Fruit fly (Drosophila melanogaster) S2 (cell line): ENCODE data around the gene bi.

Experiments
- CG8478 ChIP-seq: fragments of >200 bp; optimal IDR thresholded peaks from 2 replicates; lab custom pipeline; 2018
- CTCF ChIP-seq, 2 experiments: fragments of >200 bp; optimal IDR thresholded peaks; 2 replicates each; lab custom pipeline; 2018

DNA sequence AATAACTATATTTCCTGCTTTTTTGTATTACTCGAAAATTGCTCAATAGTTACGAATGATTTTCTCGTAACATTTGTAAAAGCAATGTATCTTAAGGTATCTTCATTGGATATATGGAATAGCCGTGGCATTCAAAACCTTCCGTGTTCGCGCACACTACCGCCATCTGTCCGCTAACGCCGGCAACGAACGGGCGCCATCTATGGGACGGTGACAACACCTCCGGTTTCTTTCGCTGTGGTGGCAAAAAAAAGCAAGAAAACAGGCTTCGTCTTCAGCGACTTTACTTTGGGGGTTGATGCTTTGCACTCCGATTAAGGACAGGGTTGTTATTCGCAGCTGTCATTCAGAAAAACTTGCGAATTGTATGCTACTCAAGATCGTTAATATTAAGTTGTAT lies 94.5 kb downstream of the bi start:
- TF ChIP-seq CTCF (optimal IDR thresholded peaks at IDR 0.05; lab: Kevin White, UChicago): peak; percentile 95 to 98
- TF ChIP-seq CG8478: no peak
